Worm (Caenorhabditis elegans) whole organism, L3 larva: ENCODE results near the gene C34D10.1.

Experiments used
- R02D3.7 ChIP-seq: fragments of 150-350 bp; optimal IDR thresholded peaks from 2 replicates; lab custom pipeline; 2014; ENCODE audit warnings: missing biosample characterization, missing genetic modification characterization
- ceh-82 ChIP-seq: fragments of 150-350 bp; optimal IDR thresholded peaks from 2 replicates; lab custom pipeline; 2014; ENCODE audit warnings: missing biosample characterization, missing genetic modification characterization
- egl-27 ChIP-seq: sonication (generic microtip); optimal IDR thresholded peaks from 4 replicates; lab custom pipeline; 2017; ENCODE audit warnings: missing biosample characterization, missing genetic modification reagents, missing genetic modification characterization
- fkh-2 ChIP-seq: fragments of 150-350 bp; optimal IDR thresholded peaks from 2 replicates; lab custom pipeline; 2014; ENCODE audit warnings: missing biosample characterization, missing genetic modification reagents, missing genetic modification characterization
- fos-1 ChIP-seq: fragments of 150-350 bp; optimal IDR thresholded peaks from 2 replicates; lab custom pipeline; 2014; ENCODE audit warnings: missing biosample characterization, missing genetic modification characterization
- jun-1 ChIP-seq: fragments of 150-350 bp; optimal IDR thresholded peaks from 2 replicates; lab custom pipeline; 2014; ENCODE audit warnings: missing biosample characterization, missing genetic modification reagents, missing genetic modification characterization
- lin-15B ChIP-seq: fragments of 150-350 bp; optimal IDR thresholded peaks from 2 replicates; lab custom pipeline; 2014; ENCODE audit warnings: missing biosample characterization, missing genetic modification characterization
- nhr-12 ChIP-seq: fragments of 150-350 bp; optimal IDR thresholded peaks from 2 replicates; lab custom pipeline; 2014; ENCODE audit warnings: missing biosample characterization, missing genetic modification characterization
- nhr-25 ChIP-seq: sonication (generic microtip); optimal IDR thresholded peaks from 2 replicates; lab custom pipeline; 2017; ENCODE audit warnings: missing biosample characterization, missing genetic modification characterization
- nhr-43 ChIP-seq: sonication (generic microtip); optimal IDR thresholded peaks from 2 replicates; lab custom pipeline; 2016; ENCODE audit warnings: mild to moderate bottlenecking, missing genetic modification characterization, missing compliant biosample characterization; ENCODE audit not compliant: poor library complexity, severe bottlenecking
- pha-4 ChIP-seq: fragments of 150-350 bp; optimal IDR thresholded peaks from 2 replicates; lab custom pipeline; 2014; ENCODE audit warnings: missing biosample characterization, missing genetic modification reagents, missing genetic modification characterization
- unc-62 ChIP-seq: fragments of 150-350 bp; sonication (generic microtip); optimal IDR thresholded peaks from 4 replicates; lab custom pipeline; 2014; ENCODE audit warnings: missing biosample characterization, missing genetic modification reagents, missing genetic modification characterization

ce11 chrX:7992102-7992501, 37.2 kb upstream of the C34D10.1 start:
- TF ChIP-seq lin-15B (tag; lab: Kevin White, UChicago) (no peak), fkh-2 (tag; lab: Kevin White, UChicago) (no peak), pha-4 (no peak), ceh-82 (tag; lab: Kevin White, UChicago) (no peak), fos-1 (tag; lab: Kevin White, UChicago) (no peak), jun-1 (tag; lab: Kevin White, UChicago) (no peak), nhr-12 (tag; lab: Kevin White, UChicago) (no peak), egl-27 (tag; lab: Kevin White, UChicago) (no peak), nhr-25 (tag; lab: Kevin White, UChicago) (no peak), nhr-43 (tag; lab: Kevin White, UChicago) (no peak), unc-62 (GFP tag; lab: Kevin White, UChicago) (no peak), R02D3.7 (no peak)
